Worm (Caenorhabditis elegans) whole organism, young adult: ENCODE data around the gene dlc-1.

ENCODE experiments used
- F22D6.2 ChIP-seq: sonication (generic microtip); optimal IDR thresholded peaks from 2 replicates; lab custom pipeline; 2016; ENCODE audit warnings: mild to moderate bottlenecking, missing genetic modification characterization, missing compliant biosample characterization
- F57A8.1 ChIP-seq: fragments of 200-800 bp; sonication (Bioruptor generic); optimal IDR thresholded peaks from 2 replicates; lab custom pipeline; 2018; ENCODE audit warnings: mild to moderate bottlenecking, missing genetic modification characterization, moderate library complexity, missing compliant biosample characterization
- ama-1 ChIP-seq, 3 experiments: fragments of 150-350 bp in 1 of 3; sonication (generic microtip) in 2 of 3; optimal IDR thresholded peaks; 2 replicates each; lab custom pipeline; 2014 to 2018; ENCODE audit warnings: missing biosample characterization in 2 of 3, missing genetic modification characterization in 2 of 3, missing genetic modification reagents in 2 of 3
- die-1 ChIP-seq: sonication (generic microtip); optimal IDR thresholded peaks from 2 replicates; lab custom pipeline; 2016; ENCODE audit warnings: missing genotype, mild to moderate bottlenecking, missing genetic modification characterization, missing compliant biosample characterization
- lin-35 ChIP-seq, 3 experiments: fragments of 150-350 bp in 2 of 3; sonication (generic microtip) in 1 of 3; optimal IDR thresholded peaks; 2 replicates each; lab custom pipeline; 2014 to 2018; ENCODE audit warnings: missing biosample characterization in 3 of 3, missing genetic modification characterization in 3 of 3, missing genetic modification reagents in 3 of 3
- lsy-27 ChIP-seq: sonication (generic microtip); optimal IDR thresholded peaks from 2 replicates; lab custom pipeline; 2017; ENCODE audit warnings: missing genetic modification characterization, mild to moderate bottlenecking, missing compliant biosample characterization, antibody characterized with exemption, missing genotype, borderline replicate concordance; ENCODE audit not compliant: insufficient read depth
- mxl-1 ChIP-seq: sonication (generic microtip); optimal IDR thresholded peaks from 2 replicates; lab custom pipeline; 2016; ENCODE audit warnings: missing genetic modification characterization, missing compliant biosample characterization

DNA sequence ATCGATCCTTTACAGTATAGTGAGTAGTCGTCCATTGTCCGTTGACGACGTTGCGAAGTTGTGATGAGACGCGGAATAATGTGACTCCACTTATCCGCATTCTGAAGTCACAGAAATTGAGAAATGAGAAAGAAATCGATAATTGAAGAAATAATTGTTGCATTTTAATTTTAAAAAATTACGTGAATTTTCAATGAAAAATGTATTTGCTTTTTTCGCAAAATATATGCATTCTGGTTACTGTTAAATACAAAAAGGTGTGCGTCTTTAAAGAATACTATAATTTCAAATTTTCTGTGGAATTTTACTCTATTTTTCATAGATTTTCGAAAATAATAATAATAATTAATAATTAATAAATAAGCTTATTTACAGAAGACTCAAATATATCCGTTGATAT, 16.8 kb downstream of the dlc-1 start, which contains the start of gene let-721:
- no peak for TF ChIP-seq lsy-27 (tag; lab: Kevin White, UChicago)
- TF ChIP-seq die-1, result no peak
- TF ChIP-seq mxl-1 (tag; lab: Kevin White, UChicago), result no peak
- no peak for TF ChIP-seq F22D6.2 (tag; lab: Kevin White, UChicago)
- TF ChIP-seq lin-35 (GFP tag; optimal IDR thresholded peaks at IDR 0.05; lab: Kevin White, UChicago), result no peak
- TF ChIP-seq ama-1 (optimal IDR thresholded peaks at IDR 0.05; lab: Kevin White, UChicago), result no peak
- TF ChIP-seq ama-1 (GFP tag; optimal IDR thresholded peaks at IDR 0.05; lab: Kevin White, UChicago), result no peak
- TF ChIP-seq F57A8.1 (GFP tag; lab: Kevin White, UChicago), result no peak
